Worm (Caenorhabditis elegans) whole organism, mixed stage, embryonic: Measurements from ENCODE around the gene R09E12.9.

ENCODE experiments used
- M03D4.4 ChIP-seq: sonication (generic microtip); optimal IDR thresholded peaks from 2 replicates; lab custom pipeline; 2017; ENCODE audit warnings: mild to moderate bottlenecking, missing genetic modification characterization, missing compliant biosample characterization
- blmp-1 ChIP-seq: fragments of 150-350 bp; optimal IDR thresholded peaks from 2 replicates; lab custom pipeline; 2014; ENCODE audit warnings: missing biosample characterization, missing genetic modification characterization
- ces-1 ChIP-seq: fragments of 150-350 bp; optimal IDR thresholded peaks from 2 replicates; lab custom pipeline; 2014; ENCODE audit warnings: missing biosample characterization, missing genetic modification reagents, missing genetic modification characterization
- drap-1 ChIP-seq: fragments of 200-800 bp; sonication (Bioruptor generic); optimal IDR thresholded peaks from 3 replicates; lab custom pipeline; 2018; ENCODE audit warnings: mild to moderate bottlenecking, missing genetic modification characterization, missing compliant biosample characterization
- elt-1 ChIP-seq: sonication (generic microtip); optimal IDR thresholded peaks from 2 replicates; lab custom pipeline; 2017; ENCODE audit warnings: missing genetic modification characterization, mild to moderate bottlenecking, missing compliant biosample characterization, antibody characterized with exemption, moderate library complexity, borderline replicate concordance; ENCODE audit not compliant: insufficient read depth
- lsy-2 ChIP-seq: fragments of 150-350 bp; optimal IDR thresholded peaks from 2 replicates; lab custom pipeline; 2014; ENCODE audit warnings: missing biosample characterization, missing genetic modification characterization
- nhr-28 ChIP-seq: fragments of 150-350 bp; optimal IDR thresholded peaks from 2 replicates; lab custom pipeline; 2014; ENCODE audit warnings: missing biosample characterization, missing genetic modification characterization
- snpc-4 ChIP-seq: fragments of 150-350 bp; optimal IDR thresholded peaks from 2 replicates; lab custom pipeline; 2014; ENCODE audit warnings: missing biosample characterization, missing genetic modification characterization
- unc-62 ChIP-seq: fragments of 150-350 bp; optimal IDR thresholded peaks from 2 replicates; lab custom pipeline; 2014; ENCODE audit warnings: missing biosample characterization, missing genetic modification reagents, missing genetic modification characterization

DNA sequence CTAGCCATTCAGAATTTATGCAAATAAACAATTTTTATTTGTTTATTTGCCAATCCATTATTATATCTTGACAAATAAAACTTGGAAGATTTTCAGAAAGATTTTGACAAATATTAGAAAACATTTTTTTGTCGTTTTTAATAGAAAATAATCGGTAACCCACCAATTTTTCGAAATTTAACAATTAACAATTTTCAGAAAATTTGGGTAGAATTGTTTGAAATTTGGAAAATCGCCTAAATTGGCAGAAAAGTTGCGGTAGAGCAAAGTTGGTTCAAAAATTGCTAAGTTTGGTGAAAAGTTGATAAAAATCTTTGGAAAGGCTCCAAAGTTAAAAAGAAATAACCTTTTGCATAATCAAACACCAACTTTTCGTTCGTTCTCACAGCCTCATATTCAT, 30.9 kb downstream of the R09E12.9 start:
- TF ChIP-seq ces-1 (GFP tag; lab: Kevin White, UChicago): no peak
- no peak for TF ChIP-seq snpc-4
- TF ChIP-seq unc-62: no peak
- TF ChIP-seq blmp-1 (tag; lab: Kevin White, UChicago): no peak
- TF ChIP-seq lsy-2 (tag; lab: Kevin White, UChicago): no peak
- TF ChIP-seq drap-1 (GFP tag; lab: Kevin White, UChicago): no peak
- no peak for TF ChIP-seq elt-1 (tag; lab: Kevin White, UChicago)
- no peak for TF ChIP-seq nhr-28 (tag; lab: Kevin White, UChicago)
- no peak for TF ChIP-seq M03D4.4 (tag; lab: Kevin White, UChicago)
